Worm (Caenorhabditis elegans) whole organism, L4 larva: Measurements from ENCODE around the gene T19D2.3.

Experiments
- F26F4.8 ChIP-seq: fragments of 200-800 bp; sonication (Bioruptor generic); conservative IDR thresholded peaks from 2 replicates; pipeline ENCODE4 v1.3.6; 2022; ENCODE audit warnings: missing genetic modification characterization, missing compliant biosample characterization
- F44E2.7 ChIP-seq: fragments of 200-800 bp; sonication (Bioruptor generic); IDR thresholded peaks from 2 replicates; pipeline ENCODE4 v2.1.2; 2022; ENCODE audit warnings: missing genetic modification characterization, missing compliant biosample characterization
- R02D3.7 ChIP-seq: fragments of 150-350 bp; sonication (generic microtip); optimal IDR thresholded peaks from 3 replicates; lab custom pipeline; 2014; ENCODE audit warnings: missing biosample characterization, missing genetic modification characterization
- Y105C5A.15 ChIP-seq: fragments of 200-800 bp; sonication (Bioruptor generic); IDR thresholded peaks from 2 replicates; pipeline ENCODE4 v1.3.6; 2022; ENCODE audit warnings: missing genetic modification characterization, missing compliant biosample characterization
- Y48G9A.11 ChIP-seq: fragments of 200-800 bp; sonication (Bioruptor generic); IDR thresholded peaks from 2 replicates; pipeline ENCODE4 v1.3.6; 2022; ENCODE audit warnings: missing genetic modification reagents, missing genetic modification characterization, missing compliant biosample characterization
- Y75B8A.6 ChIP-seq: fragments of 200-800 bp; sonication (Bioruptor generic); IDR thresholded peaks from 2 replicates; pipeline ENCODE4 v1.3.6; 2022; ENCODE audit warnings: missing genetic modification reagents, missing genetic modification characterization, missing compliant biosample characterization
- aha-1 ChIP-seq: fragments of 150-350 bp; peaks from one replicate; lab custom pipeline; 2014; ENCODE audit warnings: missing biosample characterization, missing genetic modification characterization
- aly-2 ChIP-seq: sonication (generic microtip); optimal IDR thresholded peaks from 2 replicates; lab custom pipeline; 2018; ENCODE audit warnings: missing biosample characterization, missing genetic modification characterization
- ama-1 ChIP-seq: fragments of 150-350 bp; optimal IDR thresholded peaks from 2 replicates; lab custom pipeline; 2014; ENCODE audit warnings: inconsistent platforms, mixed read lengths
- arid-1 ChIP-seq: fragments of 200-800 bp; sonication (Bioruptor generic); conservative IDR thresholded peaks from 2 replicates; pipeline ENCODE4 v1.3.6; 2022; ENCODE audit warnings: missing genetic modification reagents, missing genetic modification characterization, missing compliant biosample characterization
- attf-4 ChIP-seq: sonication (generic microtip); optimal IDR thresholded peaks from 3 replicates; lab custom pipeline; 2017; ENCODE audit warnings: missing biosample characterization, missing genetic modification characterization
- ces-1 ChIP-seq: fragments of 150-350 bp; sonication (generic microtip); optimal IDR thresholded peaks from 4 replicates; lab custom pipeline; 2014; ENCODE audit warnings: missing biosample characterization, missing genetic modification reagents, missing genetic modification characterization
- cey-2 ChIP-seq: sonication (generic microtip); optimal IDR thresholded peaks from 3 replicates; lab custom pipeline; 2017; ENCODE audit warnings: missing genetic modification characterization, mild to moderate bottlenecking, missing compliant biosample characterization, antibody characterized with exemption, borderline replicate concordance; ENCODE audit not compliant: insufficient read depth
- ctbp-1 ChIP-seq: fragments of 200-800 bp; sonication (Bioruptor generic); IDR thresholded peaks from 2 replicates; pipeline ENCODE4 v1.3.6; 2022; ENCODE audit warnings: missing genetic modification reagents, missing genetic modification characterization, missing compliant biosample characterization
- daf-8 ChIP-seq: fragments of 200-800 bp; sonication (Bioruptor generic); IDR thresholded peaks from 2 replicates; pipeline ENCODE4 v1.3.6; 2022; ENCODE audit warnings: missing genetic modification characterization, missing compliant biosample characterization
- dmd-6 ChIP-seq: fragments of 200-800 bp; sonication (Bioruptor generic); IDR thresholded peaks from 2 replicates; pipeline ENCODE4 v1.3.6; 2022; ENCODE audit warnings: missing genetic modification reagents, missing genetic modification characterization, missing compliant biosample characterization
- dmd-8 ChIP-seq: fragments of 200-800 bp; sonication (Bioruptor generic); IDR thresholded peaks from 2 replicates; pipeline ENCODE4 v1.3.6; 2022; ENCODE audit warnings: missing genetic modification characterization, missing compliant biosample characterization
- duxl-1 ChIP-seq: sonication (generic microtip); optimal IDR thresholded peaks from 2 replicates; lab custom pipeline; 2016; ENCODE audit warnings: mild to moderate bottlenecking, missing genetic modification characterization, moderate library complexity, missing compliant biosample characterization; ENCODE audit not compliant: poor library complexity
- dve-1 ChIP-seq: sonication (generic microtip); optimal IDR thresholded peaks from 2 replicates; lab custom pipeline; 2017; ENCODE audit warnings: antibody characterized with exemption, mild to moderate bottlenecking, missing genetic modification characterization, missing compliant biosample characterization; ENCODE audit not compliant: insufficient read depth
- egl-27 ChIP-seq: sonication (generic microtip); optimal IDR thresholded peaks from 3 replicates; lab custom pipeline; 2017; ENCODE audit warnings: missing biosample characterization, missing genetic modification reagents, missing genetic modification characterization
- egl-43 ChIP-seq: fragments of 200-800 bp; sonication (Bioruptor generic); IDR thresholded peaks from 2 replicates; pipeline ENCODE4 v1.3.6; 2022; ENCODE audit warnings: missing genetic modification reagents, missing genetic modification characterization, missing compliant biosample characterization
- fkh-10 ChIP-seq: fragments of 150-350 bp; optimal IDR thresholded peaks from 2 replicates; lab custom pipeline; 2014; ENCODE audit warnings: missing biosample characterization, missing genetic modification reagents, missing genetic modification characterization
- hlh-11 ChIP-seq: fragments of 200-800 bp; sonication (Bioruptor generic); optimal IDR thresholded peaks from 2 replicates; lab custom pipeline; 2018; ENCODE audit warnings: mild to moderate bottlenecking, missing genetic modification characterization, missing compliant biosample characterization
- hlh-30 ChIP-seq: sonication (generic microtip); optimal IDR thresholded peaks from 2 replicates; lab custom pipeline; 2017; ENCODE audit warnings: antibody characterized with exemption, mild to moderate bottlenecking, missing genetic modification characterization, missing compliant biosample characterization; ENCODE audit not compliant: insufficient read depth
- jun-1 ChIP-seq: fragments of 150-350 bp; optimal IDR thresholded peaks from 2 replicates; lab custom pipeline; 2014; ENCODE audit warnings: missing biosample characterization, missing genetic modification reagents, missing genetic modification characterization
- lin-1 ChIP-seq: fragments of 200-800 bp; sonication (Bioruptor generic); IDR thresholded peaks from 2 replicates; pipeline ENCODE4 v1.3.6; 2022; ENCODE audit warnings: missing genetic modification reagents, missing genetic modification characterization, missing compliant biosample characterization
- lin-13 ChIP-seq: fragments of 150-350 bp; optimal IDR thresholded peaks from 2 replicates; lab custom pipeline; 2014; ENCODE audit warnings: missing biosample characterization, missing genetic modification reagents, missing genetic modification characterization
- lir-3 ChIP-seq: sonication (generic microtip); optimal IDR thresholded peaks from 2 replicates; lab custom pipeline; 2016; ENCODE audit warnings: mild to moderate bottlenecking, missing genetic modification characterization, missing compliant biosample characterization
- lsy-2 ChIP-seq, 2 experiments: fragments of 150-350 bp in 1 of 2; sonication (generic microtip) in 1 of 2; optimal IDR thresholded peaks; 2 replicates each; lab custom pipeline; 2014 to 2017; ENCODE audit warnings: missing biosample characterization in 2 of 2, missing genetic modification characterization in 2 of 2
- madf-5 ChIP-seq, 2 experiments: fragments of 200-800 bp; sonication (Bioruptor generic); IDR thresholded peaks; 2 replicates each; pipeline ENCODE4 v1.3.6; 2022; ENCODE audit warnings: missing compliant biosample characterization in 2 of 2, missing genetic modification characterization in 2 of 2
- madf-9 ChIP-seq: fragments of 200-800 bp; sonication (Bioruptor generic); conservative IDR thresholded peaks from 2 replicates; pipeline ENCODE4 v1.3.6; 2022; ENCODE audit warnings: missing genetic modification reagents, missing genetic modification characterization, missing compliant biosample characterization
- mdt-29 ChIP-seq: fragments of 200-800 bp; sonication (Bioruptor generic); IDR thresholded peaks from 2 replicates; pipeline ENCODE4 v1.3.6; 2022; ENCODE audit warnings: missing genetic modification reagents, missing genetic modification characterization, missing compliant biosample characterization
- mes-2 ChIP-seq: sonication (generic microtip); optimal IDR thresholded peaks from 2 replicates; lab custom pipeline; 2016; ENCODE audit warnings: missing genotype, mild to moderate bottlenecking, missing genetic modification characterization, missing compliant biosample characterization; ENCODE audit not compliant: poor library complexity, severe bottlenecking
- nhr-237 ChIP-seq: sonication (generic microtip); optimal IDR thresholded peaks from 2 replicates; lab custom pipeline; 2017; ENCODE audit warnings: missing biosample characterization, missing genetic modification characterization
- nhr-25 ChIP-seq: sonication (generic microtip); optimal IDR thresholded peaks from 2 replicates; lab custom pipeline; 2017; ENCODE audit warnings: missing genetic modification characterization, mild to moderate bottlenecking, missing compliant biosample characterization, antibody characterized with exemption, moderate library complexity, borderline replicate concordance; ENCODE audit not compliant: insufficient read depth
- nhr-41 ChIP-seq: fragments of 200-800 bp; sonication (Bioruptor generic); IDR thresholded peaks from 2 replicates; pipeline ENCODE4 v1.3.6; 2022; ENCODE audit warnings: missing genetic modification reagents, missing genetic modification characterization, missing compliant biosample characterization
- nhr-6 ChIP-seq: fragments of 150-350 bp; optimal IDR thresholded peaks from 2 replicates; lab custom pipeline; 2014; ENCODE audit warnings: missing biosample characterization, missing genetic modification characterization
- pha-4 ChIP-seq, 2 experiments: fragments of 150-350 bp in 1 of 2; fragments of 200-800 bp in 1 of 2; sonication (Bioruptor generic) in 1 of 2; IDR thresholded peaks in 1 of 2; optimal IDR thresholded peaks in 1 of 2; 2 replicates each; pipeline versions ENCODE4 v1.3.6 to Lab custom; 2014 to 2022; ENCODE audit warnings: missing genetic modification characterization in 2 of 2, missing genetic modification reagents in 2 of 2, missing biosample characterization in 1 of 2, missing compliant biosample characterization in 1 of 2
- php-3 ChIP-seq: fragments of 200-800 bp; sonication (Bioruptor generic); IDR thresholded peaks from 2 replicates; pipeline ENCODE4 v1.3.6; 2022; ENCODE audit warnings: missing genetic modification reagents, missing genetic modification characterization, missing compliant biosample characterization
- saeg-2 ChIP-seq: fragments of 200-800 bp; sonication (Bioruptor generic); IDR thresholded peaks from 2 replicates; pipeline ENCODE4 v1.3.6; 2022; ENCODE audit warnings: missing genetic modification reagents, missing genetic modification characterization, missing compliant biosample characterization
- skn-1 ChIP-seq: fragments of 150-350 bp; optimal IDR thresholded peaks from 2 replicates; lab custom pipeline; 2014; ENCODE audit warnings: missing biosample characterization, missing genetic modification characterization
- snpc-1.2 ChIP-seq: fragments of 200-800 bp; sonication (Bioruptor generic); IDR thresholded peaks from 2 replicates; pipeline ENCODE4 v1.3.6; 2022; ENCODE audit warnings: missing genetic modification reagents, missing genetic modification characterization, missing compliant biosample characterization
- unc-39 ChIP-seq: sonication (generic microtip); optimal IDR thresholded peaks from 2 replicates; lab custom pipeline; 2017; ENCODE audit warnings: missing biosample characterization, missing genetic modification characterization
- unc-62 ChIP-seq, 3 experiments: fragments of 150-350 bp in 1 of 3; sonication (generic microtip); optimal IDR thresholded peaks in 2 of 3; peaks in 1 of 3; 1 replicate in 1 of 3; 2 replicates in 2 of 3; lab custom pipeline; 2014 to 2017; ENCODE audit warnings: missing biosample characterization in 3 of 3, missing genetic modification characterization in 3 of 3, missing genetic modification reagents in 3 of 3, missing genotype in 1 of 3

The T19D2.3 gene

ce11 chrX:3968209-3968960 lies 29.3 kb downstream of the T19D2.3 start, which contains the start of gene C16B8.3 (continued):
- TF ChIP-seq egl-43 (GFP tag; lab: Robert Waterston, UW) = peak; percentile 62; the same call in 1 of the 2 replicates
- TF ChIP-seq ama-1 (lab: Kevin White, UChicago) = peak; percentile 46
- TF ChIP-seq hlh-30 = peak; percentile 48
- 0 out of 4 replicates have a peak, but pooled peaks of 1 of the 2 experiments have one; percentile 50 for TF ChIP-seq madf-5 (GFP tag; IDR thresholded peaks at IDR 0.05; lab: Robert Waterston, UW)
- TF ChIP-seq aha-1 (tag; lab: Kevin White, UChicago) = peak; percentile 48
- peak; percentile 63 for TF ChIP-seq dve-1 (tag; lab: Kevin White, UChicago)
- no peak for TF ChIP-seq snpc-1.2 (GFP tag; lab: Robert Waterston, UW)
- peak; percentile 65 for TF ChIP-seq dmd-6 (GFP tag; lab: Robert Waterston, UW)

- TF ChIP-seq unc-39 (tag; lab: Kevin White, UChicago) (no peak), nhr-237 (no peak), duxl-1 (tag; lab: Kevin White, UChicago) (peak; percentile 32), nhr-6 (tag; lab: Kevin White, UChicago) (no peak), fkh-10 (no peak), Y75B8A.6 (peak; percentile 81), egl-27 (tag; lab: Kevin White, UChicago) (no peak), cey-2 (tag; lab: Kevin White, UChicago) (no peak), F44E2.7 (peak; percentile 73; the same call in 1 of the 2 replicates), F26F4.8 (GFP tag; lab: Robert Waterston, UW) (peak; percentile 40; the same call in 1 of the 2 replicates), lin-1 (GFP tag; lab: Robert Waterston, UW) (peak; percentile 54; the same call in 1 of the 2 replicates), lir-3 (tag; lab: Kevin White, UChicago) (no peak), unc-62 (GFP tag; optimal IDR thresholded peaks at IDR 0.05 in 1 of 2; lab: Kevin White, UChicago) (no peak), unc-62 (tag; optimal IDR thresholded peaks at IDR 0.05; lab: Kevin White, UChicago) (no peak), Y48G9A.11 (peak; percentile 51), pha-4 (GFP tag; IDR thresholded peaks at IDR 0.05; lab: Robert Waterston, UW) (peak; percentile 84), pha-4 (tag; optimal IDR thresholded peaks at IDR 0.05; lab: Kevin White, UChicago) (no peak), attf-4 (no peak), hlh-11 (tag; lab: Kevin White, UChicago) (no peak), lsy-2 (tag; optimal IDR thresholded peaks at IDR 0.05; lab: Kevin White, UChicago) (no peak), jun-1 (tag; lab: Kevin White, UChicago) (no peak), dmd-8 (GFP tag; lab: Robert Waterston, UW) (peak; percentile 94), R02D3.7 (tag; lab: Kevin White, UChicago) (no peak), egl-43 (GFP tag; lab: Robert Waterston, UW) (peak; percentile 88), mes-2 (peak; percentile 72), saeg-2 (GFP tag; lab: Robert Waterston, UW) (0 out of 2 replicates have a peak, but pooled peaks have one; percentile 33), hlh-30 (peak; percentile 64), arid-1 (peak; percentile 59; the same call in 1 of the 2 replicates), aly-2 (tag; lab: Kevin White, UChicago) (no peak), php-3 (GFP tag; lab: Robert Waterston, UW) (peak; percentile 61), daf-8 (no peak), nhr-41 (GFP tag; lab: Robert Waterston, UW) (peak; percentile 27; the same call in 1 of the 2 replicates), mdt-29 (GFP tag; lab: Robert Waterston, UW) (peak; percentile 18; the same call in 1 of the 2 replicates), skn-1 (no peak), ctbp-1 (GFP tag; lab: Robert Waterston, UW) (peak; percentile 54; the same call in 1 of the 2 replicates), ces-1 (GFP tag; lab: Kevin White, UChicago) (no peak), lin-13 (GFP tag; lab: Kevin White, UChicago) (peak; percentile 43), nhr-25 (tag; lab: Kevin White, UChicago) (no peak), Y105C5A.15 (GFP tag; lab: Robert Waterston, UW) (peak; percentile 77; the same call in 1 of the 2 replicates), madf-9 (0 out of 2 replicates have a peak, but pooled peaks have one; percentile 8)
These were observed 30.3 kb downstream of the T19D2.3 start for ce11 chrX:3969353-3969752.
